Worm (Caenorhabditis elegans): ENCODE results near the gene F53F1.2.

- TF ChIP-seq nfya-2 (GFP tag; IDR thresholded peaks at IDR 0.05) (no peak), dox-1 (GFP tag; IDR thresholded peaks at IDR 0.05) (no peak), D2030.7 (GFP tag; IDR thresholded peaks at IDR 0.05) (no peak)
Measured at ce11 chrV:13401669-13402068, 4.9 kb upstream of the F53F1.2 start.
